Worm (Caenorhabditis elegans) whole organism, L2 larva: ENCODE measurements around the gene cbp-2.

ENCODE experiments used
- alr-1 ChIP-seq: fragments of 150-350 bp; optimal IDR thresholded peaks from 2 replicates; lab custom pipeline; 2014; ENCODE audit warnings: missing biosample characterization, missing genetic modification characterization
- aly-2 ChIP-seq: fragments of 150-350 bp; optimal IDR thresholded peaks from 2 replicates; lab custom pipeline; 2014; ENCODE audit warnings: missing biosample characterization, missing genetic modification characterization
- blmp-1 ChIP-seq: sonication (generic microtip); optimal IDR thresholded peaks from 2 replicates; lab custom pipeline; 2017; ENCODE audit warnings: missing genetic modification characterization, mild to moderate bottlenecking, missing compliant biosample characterization, antibody characterized with exemption, moderate library complexity; ENCODE audit not compliant: insufficient read depth
- crh-2 ChIP-seq: sonication (generic microtip); optimal IDR thresholded peaks from 2 replicates; lab custom pipeline; 2017; ENCODE audit warnings: missing biosample characterization, missing genetic modification characterization
- egl-27 ChIP-seq: sonication (generic microtip); optimal IDR thresholded peaks from 3 replicates; lab custom pipeline; 2017; ENCODE audit warnings: missing biosample characterization, missing genetic modification reagents, missing genetic modification characterization
- fos-1 ChIP-seq: fragments of 150-350 bp; optimal IDR thresholded peaks from 2 replicates; lab custom pipeline; 2014; ENCODE audit warnings: missing biosample characterization, missing genetic modification characterization
- lin-11 ChIP-seq: fragments of 150-350 bp; sonication (generic microtip); optimal IDR thresholded peaks from 2 replicates; lab custom pipeline; 2014; ENCODE audit warnings: missing biosample characterization, missing genetic modification characterization, inconsistent platforms, mixed read lengths
- lin-13 ChIP-seq: fragments of 150-350 bp; optimal IDR thresholded peaks from 2 replicates; lab custom pipeline; 2014; ENCODE audit warnings: missing biosample characterization, missing genetic modification reagents, missing genetic modification characterization
- lsy-2 ChIP-seq, 2 experiments: fragments of 150-350 bp in 1 of 2; sonication (generic microtip) in 1 of 2; optimal IDR thresholded peaks; 2 replicates each; lab custom pipeline; 2014 to 2017; ENCODE audit warnings: missing biosample characterization in 2 of 2, missing genetic modification characterization in 2 of 2
- nhr-12 ChIP-seq: fragments of 150-350 bp; optimal IDR thresholded peaks from 2 replicates; lab custom pipeline; 2014; ENCODE audit warnings: missing biosample characterization, missing genetic modification characterization
- nhr-25 ChIP-seq: fragments of 150-350 bp; sonication (generic microtip); optimal IDR thresholded peaks from 3 replicates; lab custom pipeline; 2014; ENCODE audit warnings: missing biosample characterization, missing genetic modification characterization
- ztf-11 ChIP-seq: sonication (generic microtip); optimal IDR thresholded peaks from 2 replicates; lab custom pipeline; 2017; ENCODE audit warnings: missing biosample characterization, missing genetic modification characterization
- ztf-4 ChIP-seq: fragments of 150-350 bp; optimal IDR thresholded peaks from 2 replicates; lab custom pipeline; 2014; ENCODE audit warnings: missing biosample characterization, missing genetic modification characterization

DNA sequence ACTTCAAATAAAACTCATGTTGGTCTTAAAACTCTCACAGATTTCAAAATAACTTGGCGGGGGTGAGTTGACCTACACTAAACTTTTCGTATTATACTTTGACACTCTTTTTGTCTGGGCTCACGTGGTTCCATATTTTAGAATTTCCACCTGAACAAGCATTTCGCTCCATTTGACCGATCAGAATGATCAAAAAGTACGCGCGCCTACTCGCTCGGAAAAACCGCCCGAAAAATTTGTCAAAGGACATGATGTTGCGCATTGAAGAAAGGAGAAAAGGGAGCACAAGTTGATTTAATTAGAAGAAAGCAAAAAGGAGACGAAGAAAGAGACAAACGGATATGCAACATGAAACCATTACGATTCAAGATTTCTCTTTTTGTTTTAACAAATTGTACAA is 36.7 kb upstream of the cbp-2 start:
- TF ChIP-seq alr-1 (tag; lab: Kevin White, UChicago) (no peak), fos-1 (tag; lab: Kevin White, UChicago) (no peak), ztf-4 (tag; lab: Kevin White, UChicago) (no peak), aly-2 (tag; lab: Kevin White, UChicago) (no peak), blmp-1 (tag; lab: Kevin White, UChicago) (no peak), crh-2 (tag; lab: Kevin White, UChicago) (no peak), ztf-11 (tag; lab: Kevin White, UChicago) (no peak), lsy-2 (tag; optimal IDR thresholded peaks at IDR 0.05; lab: Kevin White, UChicago) (no peak), egl-27 (tag; lab: Kevin White, UChicago) (no peak), lin-13 (GFP tag; lab: Kevin White, UChicago) (no peak), nhr-25 (tag; lab: Kevin White, UChicago) (no peak), nhr-12 (no peak), lin-11 (no peak)
